Worm (Caenorhabditis elegans) whole organism, L2 larva: ENCODE measurements around the gene sre-44.

Source experiments
- aly-2 ChIP-seq: fragments of 150-350 bp; optimal IDR thresholded peaks from 2 replicates; lab custom pipeline; 2014; ENCODE audit warnings: missing biosample characterization, missing genetic modification characterization
- blmp-1 ChIP-seq: sonication (generic microtip); optimal IDR thresholded peaks from 2 replicates; lab custom pipeline; 2017; ENCODE audit warnings: missing genetic modification characterization, mild to moderate bottlenecking, missing compliant biosample characterization, antibody characterized with exemption, moderate library complexity; ENCODE audit not compliant: insufficient read depth
- ceh-82 ChIP-seq: fragments of 150-350 bp; optimal IDR thresholded peaks from 2 replicates; lab custom pipeline; 2014; ENCODE audit warnings: missing biosample characterization, missing genetic modification characterization
- crh-2 ChIP-seq: sonication (generic microtip); optimal IDR thresholded peaks from 2 replicates; lab custom pipeline; 2017; ENCODE audit warnings: missing biosample characterization, missing genetic modification characterization
- elt-1 ChIP-seq: fragments of 150-350 bp; optimal IDR thresholded peaks from 2 replicates; lab custom pipeline; 2014; ENCODE audit warnings: missing biosample characterization, missing genetic modification characterization
- lin-13 ChIP-seq: fragments of 150-350 bp; optimal IDR thresholded peaks from 2 replicates; lab custom pipeline; 2014; ENCODE audit warnings: missing biosample characterization, missing genetic modification reagents, missing genetic modification characterization
- lsy-2 ChIP-seq, 2 experiments: fragments of 150-350 bp in 1 of 2; sonication (generic microtip) in 1 of 2; optimal IDR thresholded peaks; 2 replicates each; lab custom pipeline; 2014 to 2017; ENCODE audit warnings: missing biosample characterization in 2 of 2, missing genetic modification characterization in 2 of 2
- mab-5 ChIP-seq: fragments of 150-350 bp; optimal IDR thresholded peaks from 2 replicates; lab custom pipeline; 2014; ENCODE audit warnings: missing biosample characterization, missing genetic modification characterization
- nhr-10 ChIP-seq: sonication (generic microtip); optimal IDR thresholded peaks from 2 replicates; lab custom pipeline; 2017; ENCODE audit warnings: missing biosample characterization, missing genetic modification characterization
- nhr-237 ChIP-seq: fragments of 150-350 bp; optimal IDR thresholded peaks from 2 replicates; lab custom pipeline; 2014; ENCODE audit warnings: missing biosample characterization, missing genetic modification characterization
- unc-62 ChIP-seq: fragments of 150-350 bp; optimal IDR thresholded peaks from 2 replicates; lab custom pipeline; 2014; ENCODE audit warnings: missing biosample characterization, missing genetic modification reagents, missing genetic modification characterization
- ztf-11 ChIP-seq: sonication (generic microtip); optimal IDR thresholded peaks from 2 replicates; lab custom pipeline; 2017; ENCODE audit warnings: missing biosample characterization, missing genetic modification characterization

- TF ChIP-seq mab-5 (tag; lab: Kevin White, UChicago) (no peak), blmp-1 (tag; lab: Kevin White, UChicago) (no peak), elt-1 (tag; lab: Kevin White, UChicago) (no peak), ztf-11 (tag; lab: Kevin White, UChicago) (no peak), lin-13 (GFP tag; lab: Kevin White, UChicago) (no peak), lsy-2 (tag; optimal IDR thresholded peaks at IDR 0.05; lab: Kevin White, UChicago) (no peak), nhr-237 (tag; lab: Kevin White, UChicago) (no peak), aly-2 (no peak), unc-62 (GFP tag; lab: Kevin White, UChicago) (no peak), ceh-82 (tag; lab: Kevin White, UChicago) (no peak), nhr-10 (tag; lab: Kevin White, UChicago) (no peak), crh-2 (tag; lab: Kevin White, UChicago) (no peak)
These were observed 32.4 kb downstream of the sre-44 start for ce11 chrII:13981819-13982218.
